Worm (Caenorhabditis elegans) whole organism, early embryonic: ENCODE results near the gene grl-25.

Experiments used
- B0310.2 ChIP-seq: sonication (generic microtip); optimal IDR thresholded peaks from 2 replicates; lab custom pipeline; 2016; ENCODE audit warnings: mild to moderate bottlenecking, missing genetic modification characterization, missing compliant biosample characterization
- F13C5.2 ChIP-seq: sonication (generic microtip); optimal IDR thresholded peaks from 2 replicates; lab custom pipeline; 2017; ENCODE audit warnings: mild to moderate bottlenecking, missing genetic modification characterization, inconsistent platforms, missing compliant biosample characterization
- aly-1 ChIP-seq: sonication (generic microtip); optimal IDR thresholded peaks from 2 replicates; lab custom pipeline; 2016; ENCODE audit warnings: missing genetic modification characterization, missing compliant biosample characterization
- ama-1 ChIP-seq: fragments of 150-350 bp; optimal IDR thresholded peaks from 2 replicates; lab custom pipeline; 2014
- ceh-13 ChIP-seq: fragments of 200-800 bp; sonication (Bioruptor generic); optimal IDR thresholded peaks from 2 replicates; lab custom pipeline; 2018; ENCODE audit warnings: mild to moderate bottlenecking, missing genetic modification characterization, missing compliant biosample characterization
- ceh-36 ChIP-seq: sonication (generic microtip); optimal IDR thresholded peaks from 2 replicates; lab custom pipeline; 2016; ENCODE audit warnings: missing genetic modification characterization, inconsistent platforms, missing compliant biosample characterization
- ets-7 ChIP-seq: sonication (generic microtip); optimal IDR thresholded peaks from 2 replicates; lab custom pipeline; 2016; ENCODE audit warnings: missing genotype, missing genetic modification characterization, missing compliant biosample characterization
- flt-1 ChIP-seq: fragments of 200-800 bp; sonication (Bioruptor generic); IDR thresholded peaks from 2 replicates; pipeline ENCODE4 v1.3.6; 2022; ENCODE audit warnings: missing genetic modification characterization, missing compliant biosample characterization
- hmbx-1 ChIP-seq: sonication (generic microtip); optimal IDR thresholded peaks from 2 replicates; lab custom pipeline; 2016; ENCODE audit warnings: mild to moderate bottlenecking, missing genetic modification characterization, missing compliant biosample characterization
- hmg-4 ChIP-seq: fragments of 200-800 bp; sonication (Bioruptor generic); optimal IDR thresholded peaks from 2 replicates; lab custom pipeline; 2018; ENCODE audit warnings: mild to moderate bottlenecking, missing genetic modification characterization, missing compliant biosample characterization
- hnd-1 ChIP-seq: sonication (generic microtip); optimal IDR thresholded peaks from 2 replicates; lab custom pipeline; 2016; ENCODE audit warnings: missing genetic modification characterization, missing compliant biosample characterization
- pes-1 ChIP-seq: fragments of 200-800 bp; sonication (Bioruptor generic); IDR thresholded peaks from 2 replicates; pipeline ENCODE4 v1.3.6; 2022; ENCODE audit warnings: missing genetic modification reagents, missing genetic modification characterization, missing compliant biosample characterization
- scrt-1 ChIP-seq: fragments of 200-800 bp; sonication (Bioruptor generic); IDR thresholded peaks from 2 replicates; pipeline ENCODE4 v1.3.6; 2022; ENCODE audit warnings: missing genetic modification characterization, missing compliant biosample characterization
- sea-1 ChIP-seq: fragments of 200-800 bp; sonication (Bioruptor generic); conservative IDR thresholded peaks from 2 replicates; pipeline ENCODE4 v1.3.6; 2022; ENCODE audit warnings: missing genetic modification characterization, missing compliant biosample characterization
- tbx-11 ChIP-seq: fragments of 200-800 bp; sonication (Bioruptor generic); IDR thresholded peaks from 2 replicates; pipeline ENCODE4 v1.3.6; 2022; ENCODE audit warnings: missing genetic modification characterization, missing compliant biosample characterization
- tbx-37 ChIP-seq: fragments of 200-800 bp; sonication (Bioruptor generic); conservative IDR thresholded peaks from 2 replicates; pipeline ENCODE4 v1.3.6; 2022; ENCODE audit warnings: missing genetic modification reagents, missing genetic modification characterization, missing compliant biosample characterization
- tra-4 ChIP-seq: sonication (generic microtip); optimal IDR thresholded peaks from 2 replicates; lab custom pipeline; 2017; ENCODE audit warnings: missing genetic modification characterization, missing compliant biosample characterization

The grl-25 gene

DNA sequence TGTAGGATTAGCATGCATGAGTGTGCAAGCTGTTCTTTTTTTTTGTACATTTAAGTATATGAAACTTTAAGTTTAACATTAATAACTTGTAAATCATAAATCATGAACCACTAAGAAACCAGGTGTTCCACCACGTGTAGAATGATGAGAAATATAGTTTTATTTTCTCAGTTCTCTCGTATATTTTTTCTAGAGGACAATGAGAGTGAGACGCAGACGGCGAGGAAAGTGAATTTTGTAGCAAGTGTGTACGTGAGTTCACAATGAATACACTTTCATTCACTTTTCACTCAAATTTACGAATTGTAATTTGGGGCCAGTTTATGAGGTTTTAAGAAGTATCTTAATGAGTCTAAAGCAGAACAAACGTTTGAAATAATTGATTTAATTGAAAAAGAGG, 35.6 kb upstream of the grl-25 start:
- TF ChIP-seq ceh-13 (GFP tag; lab: Kevin White, UChicago), result no peak
- no peak for TF ChIP-seq aly-1 (tag; lab: Kevin White, UChicago)
- TF ChIP-seq pes-1 (GFP tag; lab: Robert Waterston, UW), result no peak
- no peak for TF ChIP-seq ama-1 (lab: Kevin White, UChicago)
- no peak for TF ChIP-seq hnd-1 (tag; lab: Kevin White, UChicago)
- TF ChIP-seq tra-4 (tag; lab: Kevin White, UChicago), result no peak
- no peak for TF ChIP-seq scrt-1 (GFP tag; lab: Robert Waterston, UW)
- TF ChIP-seq sea-1 (GFP tag; lab: Robert Waterston, UW), result no peak

DNA sequence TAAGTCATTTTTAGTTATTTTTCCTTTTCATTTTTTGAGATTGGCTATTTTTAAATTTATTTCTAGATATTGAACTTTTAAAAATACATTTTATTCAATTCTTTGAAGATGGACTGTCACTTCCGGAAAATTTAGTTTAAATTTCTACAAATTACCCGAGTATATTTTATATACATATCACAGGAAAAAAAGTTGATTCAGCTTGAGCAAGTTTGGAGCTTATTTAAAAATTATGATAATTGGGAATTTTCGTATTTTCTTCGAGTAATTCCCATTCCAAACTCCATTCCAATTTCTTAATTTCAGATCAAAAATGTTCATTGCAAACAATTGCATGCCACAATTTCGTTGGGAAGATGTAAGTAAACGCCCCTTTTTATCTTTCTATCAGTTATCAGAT, 32.4 kb upstream of the grl-25 start, which contains the start of gene arrd-15:
Gene arrd-15, plus strand, starts transcription at position 301 of the 400 bp plus-strand sequence.
- TF ChIP-seq tbx-37 (GFP tag; lab: Robert Waterston, UW) (no peak), F13C5.2 (no peak), aly-1 (tag; lab: Kevin White, UChicago) (no peak)

DNA sequence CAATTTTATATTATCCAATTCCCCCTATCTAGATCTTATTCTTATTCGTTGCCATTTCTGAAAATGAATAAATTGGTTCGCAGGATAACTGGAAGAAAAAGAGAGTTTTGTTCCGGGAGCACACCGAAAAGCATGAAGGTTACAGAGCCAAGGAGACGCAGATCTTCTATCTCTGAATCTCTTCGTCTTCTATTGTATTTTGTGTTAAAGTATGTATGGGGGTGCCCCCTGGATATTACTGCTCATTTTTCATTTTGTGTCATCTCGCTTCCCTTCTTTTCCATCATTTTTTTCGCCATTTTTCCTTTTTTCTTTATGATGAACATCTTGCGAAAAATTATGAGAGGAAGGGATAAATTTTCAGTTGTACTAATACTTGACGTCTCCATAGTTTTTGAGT, 28.4 kb upstream of the grl-25 start:
- TF ChIP-seq tbx-11, result no peak
- no peak for TF ChIP-seq hmg-4 (GFP tag; lab: Kevin White, UChicago)
- no peak for TF ChIP-seq tbx-37 (GFP tag; lab: Robert Waterston, UW)
- TF ChIP-seq aly-1 (tag; lab: Kevin White, UChicago), result no peak
- TF ChIP-seq ets-7, result no peak
- TF ChIP-seq ceh-13 (GFP tag; lab: Kevin White, UChicago), result no peak
- no peak for TF ChIP-seq flt-1 (GFP tag; lab: Robert Waterston, UW)
- no peak for TF ChIP-seq sea-1 (GFP tag; lab: Robert Waterston, UW)
- TF ChIP-seq B0310.2 (tag; lab: Kevin White, UChicago), result no peak
- TF ChIP-seq hmbx-1 (tag; lab: Kevin White, UChicago), result no peak

DNA sequence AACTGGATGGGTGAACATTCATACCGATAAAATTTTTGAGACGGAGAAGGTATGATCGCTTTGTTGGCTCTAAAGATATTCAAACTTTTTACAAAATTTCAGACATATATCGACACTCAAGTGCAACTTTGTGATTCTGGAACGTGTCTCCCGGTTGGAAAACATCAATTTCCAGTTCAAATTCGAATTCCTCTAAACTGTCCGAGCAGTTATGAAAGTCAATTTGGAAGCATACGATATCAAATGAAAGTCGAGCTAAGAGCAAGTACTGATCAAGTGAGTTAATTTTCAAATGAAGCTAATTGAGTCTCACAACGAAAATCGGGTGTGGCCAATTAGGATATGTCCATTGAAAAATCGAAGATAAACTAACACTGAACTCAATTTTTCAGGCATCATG, 27.7 kb upstream of the grl-25 start:
- TF ChIP-seq tra-4 (tag; lab: Kevin White, UChicago) (no peak), F13C5.2 (no peak), scrt-1 (GFP tag; lab: Robert Waterston, UW) (no peak), hmbx-1 (tag; lab: Kevin White, UChicago) (no peak), ets-7 (no peak), ceh-36 (tag; lab: Kevin White, UChicago) (no peak), tbx-37 (GFP tag; lab: Robert Waterston, UW) (no peak), ama-1 (lab: Kevin White, UChicago) (no peak), sea-1 (GFP tag; lab: Robert Waterston, UW) (no peak), B0310.2 (tag; lab: Kevin White, UChicago) (no peak)

DNA sequence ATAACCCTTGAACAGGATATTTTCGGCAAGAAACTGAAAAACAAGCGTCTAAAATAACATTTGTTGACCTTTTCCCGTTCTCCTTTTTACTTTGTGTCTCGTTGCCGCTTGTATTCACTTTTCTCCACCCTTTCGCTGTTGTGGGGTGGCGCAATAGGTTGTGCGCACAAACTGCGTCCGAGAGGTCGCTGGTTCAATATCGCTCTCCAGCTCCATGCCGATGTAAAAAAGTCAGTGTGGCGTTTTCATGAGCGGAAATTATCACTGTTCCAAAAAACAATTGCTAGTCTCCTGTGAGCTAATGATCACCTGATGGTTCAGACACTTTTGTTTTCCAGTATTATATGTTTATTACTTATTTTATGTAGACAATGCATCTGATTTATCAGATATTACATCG, 24.5 kb upstream of the grl-25 start:
- TF ChIP-seq aly-1 (tag; lab: Kevin White, UChicago) (peak; percentile 87), tra-4 (tag; lab: Kevin White, UChicago) (peak; percentile 81), sea-1 (GFP tag; lab: Robert Waterston, UW) (peak; percentile 88), ceh-13 (GFP tag; lab: Kevin White, UChicago) (peak; percentile 94), B0310.2 (tag; lab: Kevin White, UChicago) (peak; percentile 84), scrt-1 (GFP tag; lab: Robert Waterston, UW) (peak; percentile 93), hmbx-1 (tag; lab: Kevin White, UChicago) (peak; percentile 73), hnd-1 (tag; lab: Kevin White, UChicago) (peak; percentile 83), tbx-11 (peak; percentile 92), pes-1 (GFP tag; lab: Robert Waterston, UW) (peak; percentile 93), tbx-37 (GFP tag; lab: Robert Waterston, UW) (peak; percentile 91), flt-1 (GFP tag; lab: Robert Waterston, UW) (peak; percentile 88), F13C5.2 (peak; percentile 96), ets-7 (peak; percentile 90), hmg-4 (GFP tag; lab: Kevin White, UChicago) (no peak), ceh-36 (tag; lab: Kevin White, UChicago) (peak; percentile 90), ama-1 (lab: Kevin White, UChicago) (no peak)

DNA sequence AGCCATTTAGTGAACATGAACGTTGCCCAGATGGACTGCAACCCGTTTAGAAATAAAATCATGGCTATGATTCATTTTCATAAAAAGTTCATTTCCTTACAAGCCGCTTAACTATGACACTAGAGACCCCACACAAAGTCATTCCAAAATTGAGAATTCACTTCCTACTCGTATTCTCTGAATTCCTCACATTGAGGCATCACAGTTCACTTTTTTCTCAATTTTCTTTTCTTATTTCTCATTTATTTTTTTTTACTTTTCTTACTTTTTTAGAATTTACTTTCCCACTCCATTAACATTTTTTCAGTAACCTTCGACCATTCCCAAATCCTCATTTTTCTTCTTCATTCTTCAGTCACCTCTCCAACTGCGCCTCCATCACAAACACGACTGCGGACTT, 17.7 kb upstream of the grl-25 start, which contains the start of gene dhrr-1:
Gene dhrr-1, plus strand, starts transcription at position 301 of the 400 bp plus-strand sequence.
- no peak for TF ChIP-seq tbx-37 (GFP tag; lab: Robert Waterston, UW)
- no peak for TF ChIP-seq aly-1 (tag; lab: Kevin White, UChicago)
- no peak for TF ChIP-seq tra-4 (tag; lab: Kevin White, UChicago)
- no peak for TF ChIP-seq ets-7
- no peak for TF ChIP-seq hmg-4 (GFP tag; lab: Kevin White, UChicago)
- no peak for TF ChIP-seq ceh-36 (tag; lab: Kevin White, UChicago)

DNA sequence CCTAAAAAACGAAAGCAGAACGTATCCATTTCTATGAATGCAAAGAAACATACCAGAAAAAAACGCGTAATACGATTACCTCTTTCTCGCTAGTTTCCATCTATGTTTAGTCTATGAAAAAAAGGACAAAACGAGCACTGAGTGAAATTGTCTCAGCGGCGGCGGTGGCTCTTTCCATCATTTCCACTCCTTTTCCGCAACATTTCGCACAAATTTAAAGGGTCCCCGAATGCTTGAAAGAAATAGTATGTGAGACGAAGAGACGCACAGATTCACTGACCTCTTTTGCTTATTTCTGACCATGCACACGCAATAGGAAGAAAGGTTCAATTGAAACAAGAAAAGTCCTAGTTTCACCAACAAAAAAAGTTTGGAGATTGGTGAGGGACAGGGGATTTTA, 15.8 kb upstream of the grl-25 start:
- TF ChIP-seq hnd-1 (tag; lab: Kevin White, UChicago) (no peak), hmbx-1 (tag; lab: Kevin White, UChicago) (no peak), scrt-1 (GFP tag; lab: Robert Waterston, UW) (no peak), tra-4 (tag; lab: Kevin White, UChicago) (no peak), ceh-13 (GFP tag; lab: Kevin White, UChicago) (no peak), B0310.2 (tag; lab: Kevin White, UChicago) (no peak), sea-1 (GFP tag; lab: Robert Waterston, UW) (no peak), tbx-11 (no peak), pes-1 (GFP tag; lab: Robert Waterston, UW) (no peak), ets-7 (no peak), tbx-37 (GFP tag; lab: Robert Waterston, UW) (no peak), flt-1 (GFP tag; lab: Robert Waterston, UW) (no peak), aly-1 (tag; lab: Kevin White, UChicago) (no peak), F13C5.2 (no peak), ama-1 (lab: Kevin White, UChicago) (no peak), ceh-36 (tag; lab: Kevin White, UChicago) (no peak), hmg-4 (GFP tag; lab: Kevin White, UChicago) (no peak)
